Fruit fly (Drosophila melanogaster) whole organism, wandering third instar larva: ENCODE data around the gene slp2.

Experiments
- Abd-B ChIP-seq: fragments of >200 bp; optimal IDR thresholded peaks from 2 replicates; lab custom pipeline; 2017; ENCODE audit warnings: missing biosample characterization, missing genetic modification characterization
- Jra ChIP-seq: sonication (Bioruptor generic); optimal IDR thresholded peaks from 2 replicates; lab custom pipeline; 2016; ENCODE audit warnings: missing biosample characterization, missing genetic modification characterization
- OdsH ChIP-seq: fragments of 200-800 bp; sonication (Bioruptor generic); optimal IDR thresholded peaks from 2 replicates; lab custom pipeline; 2016; ENCODE audit warnings: missing biosample characterization, mild to moderate bottlenecking, missing genetic modification characterization
- Sp1 ChIP-seq: fragments of 200-800 bp; sonication (Bioruptor generic); optimal IDR thresholded peaks from 3 replicates; lab custom pipeline; 2019; ENCODE audit warnings: missing biosample characterization, mild to moderate bottlenecking, missing genetic modification characterization, moderate library complexity
- dsf ChIP-seq: sonication (Bioruptor generic); optimal IDR thresholded peaks from 2 replicates; lab custom pipeline; 2016; ENCODE audit warnings: missing biosample characterization, missing genetic modification characterization, borderline replicate concordance
- foxo ChIP-seq, 2 experiments: fragments of 200-800 bp; sonication (Bioruptor generic); optimal IDR thresholded peaks; 2 replicates in 1 of 2; 3 replicates in 1 of 2; lab custom pipeline; 2016 to 2017; ENCODE audit warnings: missing biosample characterization in 2 of 2, missing genetic modification characterization in 2 of 2
- h ChIP-seq: fragments of 200-800 bp; sonication (Bioruptor generic); optimal IDR thresholded peaks from 3 replicates; lab custom pipeline; 2016; ENCODE audit warnings: missing biosample characterization, mild to moderate bottlenecking, missing genetic modification characterization
- jim ChIP-seq: fragments of 175-275, 200-325 bp; sonication (Bioruptor generic); optimal IDR thresholded peaks from 2 replicates; lab custom pipeline; 2016; ENCODE audit warnings: missing biosample characterization, mild to moderate bottlenecking, missing genetic modification characterization
- usp ChIP-seq: fragments of >200 bp; optimal IDR thresholded peaks from 2 replicates; lab custom pipeline; 2017; ENCODE audit warnings: missing biosample characterization, missing genetic modification characterization

dm6 chr2L:3853507-3854030, 16.9 kb downstream of the slp2 start:
- TF ChIP-seq Jra (no peak), usp (GFP tag; lab: Kevin White, UChicago) (no peak), dsf (GFP tag; lab: Kevin White, UChicago) (no peak), OdsH (GFP tag; lab: Kevin White, UChicago) (no peak), foxo (GFP tag; optimal IDR thresholded peaks at IDR 0.05; lab: Kevin White, UChicago) (peak in 1 of 2 experiments; percentile 14), jim (no peak), h (peak; percentile 22), Abd-B (no peak), Sp1 (GFP tag; lab: Kevin White, UChicago) (peak; percentile 5)
